Worm (Caenorhabditis elegans) whole organism, L1 larva: Measurements from ENCODE around the gene Y75B7AL.2.
A peak's percentile ranks its signal among the peaks of the same experiment; 100 is the strongest.

Experiments
- aha-1 ChIP-seq: fragments of 150-350 bp; optimal IDR thresholded peaks from 2 replicates; lab custom pipeline; 2014; ENCODE audit warnings: missing biosample characterization, missing genetic modification characterization
- alr-1 ChIP-seq: fragments of 200-800 bp; sonication (Bioruptor generic); optimal IDR thresholded peaks from 2 replicates; lab custom pipeline; 2018; ENCODE audit warnings: borderline replicate concordance, mild to moderate bottlenecking, missing genetic modification characterization, missing compliant biosample characterization
- ceh-8 ChIP-seq: fragments of 200-800 bp; sonication (Bioruptor generic); optimal IDR thresholded peaks from 2 replicates; lab custom pipeline; 2018; ENCODE audit warnings: mild to moderate bottlenecking, missing genetic modification characterization, moderate library complexity, missing compliant biosample characterization
- ceh-82 ChIP-seq, 3 experiments: fragments of 150-350 bp in 1 of 3; sonication (generic microtip) in 2 of 3; optimal IDR thresholded peaks; 2 replicates each; lab custom pipeline; 2014 to 2017; ENCODE audit warnings: missing biosample characterization in 3 of 3, missing genetic modification characterization in 3 of 3
- ceh-90 ChIP-seq: sonication (generic microtip); optimal IDR thresholded peaks from 2 replicates; lab custom pipeline; 2016; ENCODE audit warnings: missing genetic modification characterization, missing compliant biosample characterization
- dpl-1 ChIP-seq, 3 experiments: fragments of 150-350 bp in 2 of 3; sonication (generic microtip) in 1 of 3; optimal IDR thresholded peaks; 2 replicates each; lab custom pipeline; 2014 to 2017; ENCODE audit warnings: missing biosample characterization in 3 of 3, missing genetic modification characterization in 3 of 3, missing genetic modification reagents in 3 of 3
- dsc-1 ChIP-seq: sonication (generic microtip); optimal IDR thresholded peaks from 2 replicates; lab custom pipeline; 2016; ENCODE audit warnings: mild to moderate bottlenecking, missing genetic modification characterization, missing compliant biosample characterization
- efl-1 ChIP-seq, 4 experiments: fragments of 150-350 bp; optimal IDR thresholded peaks in 3 of 4; peaks in 1 of 4; 1 replicate in 1 of 4; 2 replicates in 3 of 4; lab custom pipeline; 2014; ENCODE audit warnings: missing biosample characterization in 2 of 4, missing genetic modification characterization in 2 of 4, missing genetic modification reagents in 2 of 4
- efl-3 ChIP-seq: fragments of 200-800 bp; sonication (Bioruptor generic); optimal IDR thresholded peaks from 2 replicates; lab custom pipeline; 2018; ENCODE audit warnings: mild to moderate bottlenecking, missing genetic modification characterization, missing compliant biosample characterization
- egl-13 ChIP-seq: sonication (generic microtip); optimal IDR thresholded peaks from 2 replicates; lab custom pipeline; 2016; ENCODE audit warnings: missing genotype, missing genetic modification reagents, missing genetic modification characterization, missing compliant biosample characterization
- egl-27 ChIP-seq, 2 experiments: fragments of 150-350 bp in 1 of 2; sonication (generic microtip); optimal IDR thresholded peaks; 3 replicates each; lab custom pipeline; 2017 to 2018; ENCODE audit warnings: missing biosample characterization in 2 of 2, missing genetic modification characterization in 2 of 2, missing genetic modification reagents in 2 of 2
- elt-2 ChIP-seq: sonication (generic microtip); optimal IDR thresholded peaks from 2 replicates; lab custom pipeline; 2016; ENCODE audit warnings: missing genetic modification characterization, mild to moderate bottlenecking, inconsistent platforms, missing compliant biosample characterization, missing genetic modification reagents
- elt-3 ChIP-seq, 6 experiments: fragments of 150-350 bp in 1 of 6; sonication (generic microtip); optimal IDR thresholded peaks; 2 replicates each; lab custom pipeline; 2017 to 2018; ENCODE audit warnings: missing biosample characterization in 6 of 6, missing genetic modification characterization in 6 of 6, inconsistent platforms in 1 of 6
- ets-5 ChIP-seq: fragments of 200-800 bp; sonication (Bioruptor generic); IDR thresholded peaks from 2 replicates; pipeline ENCODE4 v1.3.6; 2022; ENCODE audit warnings: missing genetic modification characterization, missing compliant biosample characterization
- fkh-10 ChIP-seq: sonication (generic microtip); optimal IDR thresholded peaks from 2 replicates; lab custom pipeline; 2017; ENCODE audit warnings: missing biosample characterization, missing genetic modification reagents, missing genetic modification characterization
- fkh-8 ChIP-seq: sonication (generic microtip); optimal IDR thresholded peaks from 2 replicates; lab custom pipeline; 2016; ENCODE audit warnings: mild to moderate bottlenecking, missing genetic modification characterization, missing compliant biosample characterization
- fos-1 ChIP-seq: fragments of 150-350 bp; optimal IDR thresholded peaks from 2 replicates; lab custom pipeline; 2014; ENCODE audit warnings: missing biosample characterization, missing genetic modification characterization
- grh-1 ChIP-seq: fragments of 200-800 bp; sonication (Bioruptor generic); IDR thresholded peaks from 2 replicates; pipeline ENCODE4 v1.3.6; 2022; ENCODE audit warnings: missing genetic modification reagents, missing genetic modification characterization, missing compliant biosample characterization
- hlh-4 ChIP-seq: sonication (generic microtip); optimal IDR thresholded peaks from 2 replicates; lab custom pipeline; 2016; ENCODE audit warnings: mild to moderate bottlenecking, missing genetic modification characterization, missing compliant biosample characterization
- hpl-2 ChIP-seq: fragments of 150-350 bp; optimal IDR thresholded peaks from 2 replicates; lab custom pipeline; 2014; ENCODE audit warnings: missing biosample characterization, missing genetic modification reagents, missing genetic modification characterization
- isw-1 ChIP-seq: fragments of 200-800 bp; sonication (Bioruptor generic); IDR thresholded peaks from 2 replicates; pipeline ENCODE4 v1.3.6; 2022; ENCODE audit warnings: missing genetic modification characterization, missing compliant biosample characterization
- jun-1 ChIP-seq: fragments of 150-350 bp; optimal IDR thresholded peaks from 2 replicates; lab custom pipeline; 2014; ENCODE audit warnings: missing biosample characterization, missing genetic modification reagents, missing genetic modification characterization
- lin-13 ChIP-seq: fragments of 150-350 bp; optimal IDR thresholded peaks from 2 replicates; lab custom pipeline; 2014; ENCODE audit warnings: missing biosample characterization, missing genetic modification reagents, missing genetic modification characterization
- lin-15B ChIP-seq: fragments of 150-350 bp; sonication (generic microtip); optimal IDR thresholded peaks from 3 replicates; lab custom pipeline; 2014; ENCODE audit warnings: missing biosample characterization, missing genetic modification characterization
- lin-35 ChIP-seq, 2 experiments: fragments of 150-350 bp; optimal IDR thresholded peaks; 2 replicates each; lab custom pipeline; 2014; ENCODE audit warnings: missing biosample characterization in 2 of 2, missing genetic modification characterization in 2 of 2, missing genetic modification reagents in 2 of 2
- lin-39 ChIP-seq: fragments of 150-350 bp; optimal IDR thresholded peaks from 2 replicates; lab custom pipeline; 2014; ENCODE audit warnings: missing biosample characterization, missing genetic modification reagents, missing genetic modification characterization
- lir-3 ChIP-seq: sonication (generic microtip); optimal IDR thresholded peaks from 2 replicates; lab custom pipeline; 2016; ENCODE audit warnings: mild to moderate bottlenecking, missing genetic modification characterization, moderate library complexity, missing compliant biosample characterization; ENCODE audit not compliant: poor library complexity
- lsy-2 ChIP-seq, 2 experiments: fragments of 150-350 bp; optimal IDR thresholded peaks; 2 replicates each; lab custom pipeline; 2014; ENCODE audit warnings: missing biosample characterization in 2 of 2, missing genetic modification characterization in 2 of 2
- mab-9 ChIP-seq: fragments of 200-800 bp; sonication (Bioruptor generic); IDR thresholded peaks from 2 replicates; pipeline ENCODE4 v1.3.6; 2022; ENCODE audit warnings: missing genetic modification reagents, missing genetic modification characterization, missing compliant biosample characterization
- mdl-1 ChIP-seq, 2 experiments: fragments of 150-350 bp; optimal IDR thresholded peaks; 2 replicates each; lab custom pipeline; 2014 to 2017; ENCODE audit warnings: missing biosample characterization in 2 of 2, missing genetic modification characterization in 2 of 2, inconsistent platforms in 1 of 2
- mep-1 ChIP-seq: fragments of 150-350 bp; optimal IDR thresholded peaks from 2 replicates; lab custom pipeline; 2014; ENCODE audit warnings: missing biosample characterization, missing genetic modification characterization
- nhr-11 ChIP-seq: fragments of 150-350 bp; optimal IDR thresholded peaks from 2 replicates; lab custom pipeline; 2014; ENCODE audit warnings: missing biosample characterization, missing genetic modification characterization
- nhr-28 ChIP-seq: fragments of 150-350 bp; optimal IDR thresholded peaks from 2 replicates; lab custom pipeline; 2014; ENCODE audit warnings: missing biosample characterization, missing genetic modification characterization
- nhr-47 ChIP-seq: sonication (generic microtip); optimal IDR thresholded peaks from 2 replicates; lab custom pipeline; 2016; ENCODE audit warnings: mild to moderate bottlenecking, missing genetic modification characterization, moderate library complexity, missing compliant biosample characterization
- nhr-71 ChIP-seq: sonication (generic microtip); optimal IDR thresholded peaks from 2 replicates; lab custom pipeline; 2016; ENCODE audit warnings: mild to moderate bottlenecking, missing genetic modification characterization, moderate library complexity, missing compliant biosample characterization
- nhr-76 ChIP-seq: sonication (generic microtip); optimal IDR thresholded peaks from 2 replicates; lab custom pipeline; 2017; ENCODE audit warnings: missing biosample characterization, missing genetic modification characterization
- nhr-77 ChIP-seq: fragments of 150-350 bp; optimal IDR thresholded peaks from 2 replicates; lab custom pipeline; 2014; ENCODE audit warnings: missing biosample characterization, missing genetic modification characterization
- nhr-85 ChIP-seq: sonication (generic microtip); peaks from one replicate; lab custom pipeline; 2016; ENCODE audit warnings: missing genetic modification characterization, inconsistent platforms, missing compliant biosample characterization
- pax-3 ChIP-seq: fragments of 200-800 bp; sonication (Bioruptor generic); optimal IDR thresholded peaks from 2 replicates; lab custom pipeline; 2018; ENCODE audit warnings: mild to moderate bottlenecking, missing genetic modification characterization, moderate library complexity, missing compliant biosample characterization
- rnt-1 ChIP-seq: sonication (generic microtip); optimal IDR thresholded peaks from 2 replicates; lab custom pipeline; 2016; ENCODE audit warnings: mild to moderate bottlenecking, missing genetic modification characterization, moderate library complexity, missing compliant biosample characterization
- snu-23 ChIP-seq: sonication (generic microtip); optimal IDR thresholded peaks from 2 replicates; lab custom pipeline; 2016; ENCODE audit warnings: missing genetic modification characterization, missing compliant biosample characterization
- sox-4 ChIP-seq: sonication (generic microtip); optimal IDR thresholded peaks from 2 replicates; lab custom pipeline; 2016; ENCODE audit warnings: missing genetic modification characterization, missing compliant biosample characterization
- sptf-1 ChIP-seq: fragments of 150-350 bp; optimal IDR thresholded peaks from 2 replicates; lab custom pipeline; 2014; ENCODE audit warnings: missing biosample characterization, missing genetic modification characterization
- sup-37 ChIP-seq: fragments of 200-800 bp; sonication (Bioruptor generic); optimal IDR thresholded peaks from 2 replicates; lab custom pipeline; 2018; ENCODE audit warnings: mild to moderate bottlenecking, missing genetic modification characterization, missing compliant biosample characterization
- unc-30 ChIP-seq: sonication (generic microtip); optimal IDR thresholded peaks from 2 replicates; lab custom pipeline; 2017; ENCODE audit warnings: missing biosample characterization, missing genetic modification characterization
- unc-98 ChIP-seq: fragments of 200-800 bp; sonication (Bioruptor generic); IDR thresholded peaks from 2 replicates; pipeline ENCODE4 v1.3.6; 2022; ENCODE audit warnings: missing genetic modification characterization, missing compliant biosample characterization
- zag-1 ChIP-seq: fragments of 150-350 bp; optimal IDR thresholded peaks from 2 replicates; lab custom pipeline; 2014; ENCODE audit warnings: missing biosample characterization, missing genetic modification characterization
- zip-4 ChIP-seq: fragments of 200-800 bp; sonication (Bioruptor generic); optimal IDR thresholded peaks from 2 replicates; lab custom pipeline; 2018; ENCODE audit warnings: mild to moderate bottlenecking, missing genetic modification characterization, moderate library complexity, missing compliant biosample characterization
- ztf-4 ChIP-seq: fragments of 150-350 bp; optimal IDR thresholded peaks from 2 replicates; lab custom pipeline; 2014; ENCODE audit warnings: missing biosample characterization, missing genetic modification characterization

The Y75B7AL.2 gene

ce11 chrV:1388247-1388646 is 30.3 kb upstream of the Y75B7AL.2 start:
- no peak for TF ChIP-seq rnt-1 (tag; lab: Kevin White, UChicago)
- TF ChIP-seq zag-1 (tag; lab: Kevin White, UChicago): no peak
- TF ChIP-seq elt-2: peak; percentile 15

ce11 chrV:1383206-1383908 is 25.4 kb upstream of the Y75B7AL.2 start, which contains the start of gene rga-4:
TSS of gene rga-4 (minus strand) at chrV:1383256.
- TF ChIP-seq zip-4 (GFP tag; lab: Kevin White, UChicago): no peak
- no peak for TF ChIP-seq sptf-1 (tag; lab: Kevin White, UChicago)
- TF ChIP-seq nhr-77 (tag; lab: Kevin White, UChicago): no peak
- no peak for TF ChIP-seq ztf-4
- no peak for TF ChIP-seq nhr-76 (tag; lab: Kevin White, UChicago)
- no peak for TF ChIP-seq jun-1 (tag; lab: Kevin White, UChicago)
- 0 out of 2 replicates have a peak, but pooled peaks have one; percentile 23 for TF ChIP-seq grh-1
- TF ChIP-seq pax-3 (tag; lab: Kevin White, UChicago): no peak
- peak in 1 of 3 experiments; percentile 12 for TF ChIP-seq ceh-82 (tag; optimal IDR thresholded peaks at IDR 0.05; lab: Kevin White, UChicago)
- TF ChIP-seq mep-1 (tag; lab: Kevin White, UChicago): peak; percentile 60
- no peak for TF ChIP-seq nhr-11 (tag; lab: Kevin White, UChicago)
- no peak for TF ChIP-seq egl-27 (tag; optimal IDR thresholded peaks at IDR 0.05; lab: Kevin White, UChicago)
- TF ChIP-seq dpl-1 (GFP tag; optimal IDR thresholded peaks at IDR 0.05; lab: Kevin White, UChicago): peak; percentile 66 to 81 (median 74)
- peak; percentile 49 for TF ChIP-seq nhr-47 (tag; lab: Kevin White, UChicago)
- TF ChIP-seq ceh-8 (GFP tag; lab: Kevin White, UChicago): peak; percentile 82
- peak; percentile 2 for TF ChIP-seq nhr-85 (tag; lab: Kevin White, UChicago)
- TF ChIP-seq egl-13 (tag; lab: Kevin White, UChicago): no peak
- no peak for TF ChIP-seq hpl-2 (GFP tag; lab: Kevin White, UChicago)
- peak; percentile 73 for TF ChIP-seq dsc-1 (tag; lab: Kevin White, UChicago)
- no peak for TF ChIP-seq elt-2
- peak; percentile 43 for TF ChIP-seq rnt-1 (tag; lab: Kevin White, UChicago)
- TF ChIP-seq fkh-8 (tag; lab: Kevin White, UChicago): no peak
- TF ChIP-seq lin-15B (tag; lab: Kevin White, UChicago): no peak
- no peak for TF ChIP-seq aha-1
- TF ChIP-seq ceh-90 (tag; lab: Kevin White, UChicago): no peak
- peak; percentile 49 to 71 for TF ChIP-seq efl-1 (optimal IDR thresholded peaks at IDR 0.05; lab: Kevin White, UChicago)
- peak; percentile 83 to 98 for TF ChIP-seq efl-1 (GFP tag; optimal IDR thresholded peaks at IDR 0.05 in 1 of 2; lab: Kevin White, UChicago)
- TF ChIP-seq lin-13 (GFP tag; lab: Kevin White, UChicago): no peak
- no peak for TF ChIP-seq unc-30 (tag; lab: Kevin White, UChicago)
- TF ChIP-seq elt-3 (tag; optimal IDR thresholded peaks at IDR 0.05; lab: Kevin White, UChicago): no peak
- TF ChIP-seq sup-37: no peak
- no peak for TF ChIP-seq nhr-28 (tag; lab: Kevin White, UChicago)
- no peak for TF ChIP-seq isw-1 (GFP tag; lab: Robert Waterston, UW)
- TF ChIP-seq ets-5 (GFP tag; lab: Robert Waterston, UW): no peak
- no peak for TF ChIP-seq alr-1 (tag; lab: Kevin White, UChicago)
- no peak for TF ChIP-seq fkh-10
- TF ChIP-seq lir-3 (tag; lab: Kevin White, UChicago): no peak
- TF ChIP-seq hlh-4 (tag; lab: Kevin White, UChicago): no peak
- peak; percentile 47 for TF ChIP-seq nhr-71 (tag; lab: Kevin White, UChicago)
- no peak for TF ChIP-seq mab-9 (GFP tag; lab: Robert Waterston, UW)
- peak; percentile 53 for TF ChIP-seq snu-23 (GFP tag; lab: Kevin White, UChicago)
- no peak for TF ChIP-seq unc-98 (GFP tag; lab: Robert Waterston, UW)
- peak; percentile 38 to 41 for TF ChIP-seq lsy-2 (tag; optimal IDR thresholded peaks at IDR 0.05; lab: Kevin White, UChicago)
- TF ChIP-seq sox-4: no peak
- TF ChIP-seq efl-3 (GFP tag; lab: Kevin White, UChicago): no peak
- TF ChIP-seq fos-1 (tag; lab: Kevin White, UChicago): no peak
- peak; percentile 67 to 78 for TF ChIP-seq lin-35 (GFP tag; optimal IDR thresholded peaks at IDR 0.05; lab: Kevin White, UChicago)
- TF ChIP-seq mdl-1 (tag; optimal IDR thresholded peaks at IDR 0.05; lab: Kevin White, UChicago): peak in 1 of 2 experiments; percentile 6
- TF ChIP-seq lin-39 (tag; lab: Kevin White, UChicago): no peak
